Worm (Caenorhabditis elegans): ENCODE results near the gene oac-58.

oac-58 gene

ce11 chrIV:12311597-12311996 is at the start of gene oac-58:
oac-58 (minus strand) TSS chrIV:12311697.
- no peak for TF ChIP-seq egl-27 (tag; optimal IDR thresholded peaks at IDR 0.05)
- TF ChIP-seq nhr-10 (tag; optimal IDR thresholded peaks at IDR 0.05) = no peak
- TF ChIP-seq unc-39 (tag; optimal IDR thresholded peaks at IDR 0.05) = no peak
- no peak for TF ChIP-seq ZK337.2 (GFP tag; IDR thresholded peaks at IDR 0.05)
- TF ChIP-seq Y48G9A.11 (GFP tag; IDR thresholded peaks at IDR 0.05) = no peak
- no peak for TF ChIP-seq dmd-9 (GFP tag; IDR thresholded peaks at IDR 0.05)
- no peak for TF ChIP-seq madf-5 (GFP tag; IDR thresholded peaks at IDR 0.05)
- TF ChIP-seq lin-39 (tag; optimal IDR thresholded peaks at IDR 0.05) = no peak
- TF ChIP-seq lim-7 (GFP tag; IDR thresholded peaks at IDR 0.05) = no peak
- TF ChIP-seq pqm-1 (tag; optimal IDR thresholded peaks at IDR 0.05) = no peak
- no peak for TF ChIP-seq php-3 (GFP tag; IDR thresholded peaks at IDR 0.05)
- TF ChIP-seq hlh-11 (tag; optimal IDR thresholded peaks at IDR 0.05) = no peak
- no peak for TF ChIP-seq zip-11 (GFP tag; IDR thresholded peaks at IDR 0.05)
- no peak for TF ChIP-seq nhr-77 (tag; optimal IDR thresholded peaks at IDR 0.05)
- TF ChIP-seq spr-1 (tag; optimal IDR thresholded peaks at IDR 0.05) = no peak
- no peak for TF ChIP-seq mxl-3 (GFP tag; optimal IDR thresholded peaks at IDR 0.05)
- no peak for TF ChIP-seq T26A8.4 (GFP tag; IDR thresholded peaks at IDR 0.05)
- TF ChIP-seq lin-1 (GFP tag; IDR thresholded peaks at IDR 0.05) = no peak
- TF ChIP-seq nhr-237 (tag; optimal IDR thresholded peaks at IDR 0.05) = no peak

ce11 chrIV:12360742-12361195 is 49.3 kb upstream of the oac-58 start, which contains the start of gene sec-24.2:
sec-24.2 (minus strand) TSS chrIV:12360792.
- TF ChIP-seq unc-130 (GFP tag; optimal IDR thresholded peaks at IDR 0.05) (peak; percentile 1), fos-1 (tag; optimal IDR thresholded peaks at IDR 0.05) (no peak), tra-1 (GFP tag; IDR thresholded peaks at IDR 0.05) (no peak), daf-8 (GFP tag; IDR thresholded peaks at IDR 0.05) (no peak), ces-1 (GFP tag; optimal IDR thresholded peaks at IDR 0.05) (no peak), lir-3 (tag; optimal IDR thresholded peaks at IDR 0.05) (no peak)

- 0 out of 4 replicates have a peak, but pooled peaks of 1 of the 2 experiments have one; percentile 3 for TF ChIP-seq madf-5 (GFP tag; IDR thresholded peaks at IDR 0.05)
- TF ChIP-seq set-16 (GFP tag; IDR thresholded peaks at IDR 0.05) = peak; percentile 71
- no peak for TF ChIP-seq gei-8 (GFP tag; optimal IDR thresholded peaks at IDR 0.05)
Measured at ce11 chrIV:12359979-12360378, 48.5 kb upstream of the oac-58 start.

ce11 chrIV:12350235-12350634 is 38.7 kb upstream of the oac-58 start:
- no peak for TF ChIP-seq sdz-12 (GFP tag; optimal IDR thresholded peaks at IDR 0.05)
- TF ChIP-seq fkh-10 (GFP tag; optimal IDR thresholded peaks at IDR 0.05) = peak; percentile 62
- TF ChIP-seq unc-39 (tag; optimal IDR thresholded peaks at IDR 0.05) = no peak
- TF ChIP-seq unc-62 (GFP tag; optimal IDR thresholded peaks at IDR 0.05 in 1 of 2) = peak in 1 of 2 experiments; percentile 56
- TF ChIP-seq unc-62 (tag; optimal IDR thresholded peaks at IDR 0.05) = no peak
- no peak for TF ChIP-seq pha-4 (GFP tag; IDR thresholded peaks at IDR 0.05)
- no peak for TF ChIP-seq pha-4 (tag; optimal IDR thresholded peaks at IDR 0.05)
- no peak for TF ChIP-seq ceh-44 (GFP tag; IDR thresholded peaks at IDR 0.05)

- TF ChIP-seq ceh-32 (tag; optimal IDR thresholded peaks at IDR 0.05; ENCODE audit: poor library complexity) (no peak), daf-19 (GFP tag; conservative IDR thresholded peaks at IDR 0.05) (no peak), nhr-10 (tag; optimal IDR thresholded peaks at IDR 0.05) (no peak), zfp-3 (GFP tag; conservative IDR thresholded peaks at IDR 0.05) (no peak), pha-4 (GFP tag; IDR thresholded peaks at IDR 0.05) (no peak), pha-4 (tag; optimal IDR thresholded peaks at IDR 0.05) (no peak), snpc-4 (tag; optimal IDR thresholded peaks at IDR 0.05) (no peak)
Measured at ce11 chrIV:12349639-12350038, 38.1 kb upstream of the oac-58 start, which contains the start of gene best-22. best-22 (plus strand) TSS chrIV:12349939.
